Worm (Caenorhabditis elegans): ENCODE data around the gene clec-136.

- no peak for TF ChIP-seq elt-3 (tag; optimal IDR thresholded peaks at IDR 0.05)
- no peak for TF ChIP-seq unc-120 (tag; optimal IDR thresholded peaks at IDR 0.05; ENCODE audit: poor library complexity, severe bottlenecking)
- no peak for TF ChIP-seq mep-1 (tag; optimal IDR thresholded peaks at IDR 0.05)
- no peak for TF ChIP-seq lsy-2 (tag; optimal IDR thresholded peaks at IDR 0.05)
- TF ChIP-seq unc-62 (GFP tag; optimal IDR thresholded peaks at IDR 0.05): no peak
- TF ChIP-seq hlh-1 (tag; optimal IDR thresholded peaks at IDR 0.05): no peak
- no peak for TF ChIP-seq mab-5 (tag; optimal IDR thresholded peaks at IDR 0.05)
- no peak for TF ChIP-seq pha-4 (tag; optimal IDR thresholded peaks at IDR 0.05)
- no peak for TF ChIP-seq unc-39 (tag; optimal IDR thresholded peaks at IDR 0.05)
- TF ChIP-seq ham-2 (GFP tag; optimal IDR thresholded peaks at IDR 0.05): no peak
- TF ChIP-seq ztf-11 (tag; optimal IDR thresholded peaks at IDR 0.05): no peak
- peak; percentile 99 for TF ChIP-seq ces-1 (GFP tag; optimal IDR thresholded peaks at IDR 0.05)
- no peak for TF ChIP-seq ceh-83 (GFP tag; optimal IDR thresholded peaks at IDR 0.05)
These were observed 32.0 kb downstream of the clec-136 start for ce11 chrII:4584313-4584712.

Data from whole organism, mixed stage, embryonic.